Fruit fly (Drosophila melanogaster): ENCODE data around the gene CG17195.

CG17195 gene

dm6 chr3R:25810796-25811195 lies 33.8 kb upstream of the CG17195 start, which contains the start of gene CG5024:
Gene CG5024 (plus strand): TSS chr3R:25811096.
- TF ChIP-seq NfI (GFP tag; optimal IDR thresholded peaks at IDR 0.05) (no peak), CG10654 (GFP tag; optimal IDR thresholded peaks at IDR 0.05) (no peak), Trl (optimal IDR thresholded peaks at IDR 0.05) (no peak), Trl (GFP tag; optimal IDR thresholded peaks at IDR 0.05) (no peak), CG2129 (GFP tag; IDR thresholded peaks at IDR 0.05; ENCODE audit: partially characterized antibody) (no peak), bcd (GFP tag; optimal IDR thresholded peaks at IDR 0.05) (no peak), CG6813 (GFP tag; optimal IDR thresholded peaks at IDR 0.05) (no peak), D19B (GFP tag; optimal IDR thresholded peaks at IDR 0.05) (no peak), Med (GFP tag) (no peak), CG17361 (GFP tag; IDR thresholded peaks at IDR 0.05) (no peak), Hmr (GFP tag; optimal IDR thresholded peaks at IDR 0.05) (no peak), CG18262 (tag; optimal IDR thresholded peaks at IDR 0.05) (no peak), unc-4 (GFP tag; IDR thresholded peaks at IDR 0.05; ENCODE audit: partially characterized antibody) (no peak), CG14860 (GFP tag; IDR thresholded peaks at IDR 0.05; ENCODE audit: partially characterized antibody) (no peak), H2.0 (GFP tag; IDR thresholded peaks at IDR 0.05) (no peak), chm (GFP tag; IDR thresholded peaks at IDR 0.05) (no peak), Sry-β (GFP tag; optimal IDR thresholded peaks at IDR 0.05) (no peak), luna (GFP tag; optimal IDR thresholded peaks at IDR 0.05) (no peak), CG6854 (GFP tag; optimal IDR thresholded peaks at IDR 0.05) (no peak), CG13775 (GFP tag; optimal IDR thresholded peaks at IDR 0.05) (no peak)

- no peak for TF ChIP-seq Deaf1 (tag; optimal IDR thresholded peaks at IDR 0.05)
- no peak for TF ChIP-seq maf-S (GFP tag; optimal IDR thresholded peaks at IDR 0.05)
- TF ChIP-seq Ada2b (GFP tag; IDR thresholded peaks at IDR 0.05) = no peak
These were observed 29.1 kb upstream of the CG17195 start, which contains the start of gene BG642167 for dm6 chr3R:25806145-25806544. Gene BG642167 (plus strand): TSS chr3R:25806445.

- TF ChIP-seq slbo (GFP tag; IDR thresholded peaks at IDR 0.05) = peak; percentile 10; the same call in 1 of the 2 replicates
- TF ChIP-seq Ets65A (GFP tag) = peak; percentile 91
- TF ChIP-seq CoRest (tag; optimal IDR thresholded peaks at IDR 0.05) = no peak
These were observed 14.8 kb upstream of the CG17195 start for dm6 chr3R:25791807-25792206.

dm6 chr3R:25790371-25790770 lies 13.4 kb upstream of the CG17195 start, which contains the start of gene CG31093:
Gene CG31093 (minus strand): TSS chr3R:25790471.
- TF ChIP-seq her (GFP tag; optimal IDR thresholded peaks at IDR 0.05) = no peak
- TF ChIP-seq Mes4 (GFP tag; optimal IDR thresholded peaks at IDR 0.05) = no peak
- no peak for TF ChIP-seq tgo (GFP tag; IDR thresholded peaks at IDR 0.05)

dm6 chr3R:25789355-25789754 lies 12.4 kb upstream of the CG17195 start, which contains the start of gene CG31380:
Gene CG31380 (minus strand): TSS chr3R:25789455.
- TF ChIP-seq CG18599 (GFP tag; optimal IDR thresholded peaks at IDR 0.05) (no peak), nmo (GFP tag; optimal IDR thresholded peaks at IDR 0.05) (no peak), CG2202 (tag; optimal IDR thresholded peaks at IDR 0.05) (no peak), CG4282 (GFP tag; optimal IDR thresholded peaks at IDR 0.05) (no peak), crol (GFP tag; IDR thresholded peaks at IDR 0.05) (no peak), bbx (GFP tag; IDR thresholded peaks at IDR 0.05; ENCODE audit: partially characterized antibody) (no peak), CG30020 (tag; optimal IDR thresholded peaks at IDR 0.05) (no peak), CG32532 (GFP tag; IDR thresholded peaks at IDR 0.05) (no peak), CG11093 (GFP tag; IDR thresholded peaks at IDR 0.05) (no peak), da (GFP tag; optimal IDR thresholded peaks at IDR 0.05) (no peak), sim (GFP tag; IDR thresholded peaks at IDR 0.05) (no peak), ara (GFP tag; IDR thresholded peaks at IDR 0.05) (no peak), HLH54F (GFP tag; optimal IDR thresholded peaks at IDR 0.05) (no peak), Spps (tag; optimal IDR thresholded peaks at IDR 0.05) (no peak), CG4360 (GFP tag; IDR thresholded peaks at IDR 0.05) (no peak), knrl (GFP tag; IDR thresholded peaks at IDR 0.05; ENCODE audit: partially characterized antibody) (no peak), CG8944 (GFP tag; optimal IDR thresholded peaks at IDR 0.05) (no peak), CG6689 (GFP tag; IDR thresholded peaks at IDR 0.05) (no peak)

Measured in whole organism, embryonic.